Worm (Caenorhabditis elegans): Measurements from ENCODE around the gene C30A5.16.

DNA sequence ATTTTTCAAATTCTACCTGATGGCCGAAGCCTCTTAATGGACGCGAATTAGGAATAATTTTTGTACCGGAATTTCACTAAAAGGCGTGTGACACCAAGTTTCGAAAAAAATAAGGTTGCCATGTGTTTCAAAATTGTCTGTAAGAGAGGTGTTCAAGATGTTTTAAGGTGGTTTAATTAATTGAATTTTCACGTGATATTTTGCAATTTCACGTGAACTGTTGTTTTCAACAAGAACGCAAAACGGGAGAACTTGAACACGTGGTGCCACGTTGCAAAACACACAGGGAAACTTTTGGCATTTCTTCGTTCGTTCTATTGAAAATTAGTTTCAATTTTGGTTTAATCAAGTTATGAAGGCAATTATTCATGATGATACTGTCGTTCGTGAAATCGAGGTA is 36.4 kb upstream of the C30A5.16 start, which contains the start of gene spc-2:
- TF ChIP-seq snpc-4 (tag; optimal IDR thresholded peaks at IDR 0.05) (no peak), lin-13 (tag; optimal IDR thresholded peaks at IDR 0.05) (no peak), nhr-237 (tag; optimal IDR thresholded peaks at IDR 0.05) (no peak), unc-62 (GFP tag; optimal IDR thresholded peaks at IDR 0.05) (no peak), lsy-2 (tag; optimal IDR thresholded peaks at IDR 0.05) (no peak), blmp-1 (tag; optimal IDR thresholded peaks at IDR 0.05) (no peak), nhr-28 (tag; optimal IDR thresholded peaks at IDR 0.05) (no peak), cnd-1 (tag; optimal IDR thresholded peaks at IDR 0.05) (no peak)
